Fruit fly (Drosophila melanogaster): ENCODE data around the gene CG18135.

Gene CG18135

dm6 chr3L:18950359-18950758, 47.7 kb downstream of the CG18135 start, which contains the start of gene CG6836 (continued):
- TF ChIP-seq salr (GFP tag; optimal IDR thresholded peaks at IDR 0.05) = no peak
- TF ChIP-seq CG7368 (GFP tag; optimal IDR thresholded peaks at IDR 0.05) = no peak
- TF ChIP-seq CG6163 (GFP tag; IDR thresholded peaks at IDR 0.05) = peak; percentile 15; the same call in 1 of the 3 replicates

DNA sequence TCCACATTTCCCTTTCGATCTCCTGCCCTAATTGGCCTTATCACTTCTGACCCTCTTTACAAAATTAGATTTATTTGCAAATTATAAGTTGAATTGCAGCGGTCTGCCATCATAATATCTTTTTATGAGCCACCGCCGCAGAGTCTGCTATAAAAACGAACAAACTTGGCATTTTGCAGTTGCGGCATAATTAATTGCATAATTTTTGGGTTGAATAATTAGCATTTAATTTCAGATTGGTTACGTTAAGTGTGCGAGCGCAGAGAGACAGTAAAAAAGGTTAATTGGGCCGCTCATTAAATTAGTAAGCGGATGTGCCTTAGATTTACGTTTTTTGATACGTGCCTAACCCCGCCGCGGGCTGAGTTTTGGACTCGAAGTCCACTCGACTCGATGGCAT, 48.9 kb downstream of the CG18135 start:
- TF ChIP-seq CG6163 (GFP tag; IDR thresholded peaks at IDR 0.05) (0 out of 3 replicates have a peak, but pooled peaks have one; percentile 20), Ets96B (tag; optimal IDR thresholded peaks at IDR 0.05) (no peak)

DNA sequence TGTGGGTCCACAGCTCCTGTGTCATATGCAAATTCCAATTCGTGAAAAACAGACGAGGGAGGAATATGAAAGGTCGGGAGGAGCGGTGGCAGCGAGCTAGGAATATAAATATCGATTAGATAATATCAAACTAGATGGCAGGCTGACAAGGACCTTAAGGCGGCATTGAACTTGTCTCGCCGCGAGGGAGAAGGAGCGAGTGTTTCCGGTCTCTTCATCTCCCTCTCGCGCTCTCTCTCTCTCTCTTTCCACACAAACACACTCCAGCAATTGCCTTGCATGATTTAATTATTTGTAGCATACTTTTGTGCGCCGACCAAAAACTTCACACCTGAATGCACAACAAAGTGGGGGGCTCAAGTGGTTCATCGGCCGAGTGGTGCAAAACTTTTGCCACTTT, 51.1 kb downstream of the CG18135 start:
- no peak for TF ChIP-seq spab (GFP tag; optimal IDR thresholded peaks at IDR 0.05)
- TF ChIP-seq CG32006 (GFP tag; optimal IDR thresholded peaks at IDR 0.05) = no peak
- no peak for TF ChIP-seq CG15336 (GFP tag; IDR thresholded peaks at IDR 0.05)
- TF ChIP-seq CG11902 (GFP tag; optimal IDR thresholded peaks at IDR 0.05) = no peak
- TF ChIP-seq Hr39 (GFP tag; optimal IDR thresholded peaks at IDR 0.05) = no peak
- TF ChIP-seq Ets21C (GFP tag; optimal IDR thresholded peaks at IDR 0.05) = no peak
- no peak for TF ChIP-seq Hr38 (GFP tag; optimal IDR thresholded peaks at IDR 0.05)
- no peak for TF ChIP-seq CG6276 (GFP tag; optimal IDR thresholded peaks at IDR 0.05)
- TF ChIP-seq cyc (GFP tag; optimal IDR thresholded peaks at IDR 0.05) = no peak
- TF ChIP-seq CG31627 (GFP tag; optimal IDR thresholded peaks at IDR 0.05) = peak; percentile 10
- TF ChIP-seq CG6792 (GFP tag; optimal IDR thresholded peaks at IDR 0.05) = no peak
- no peak for TF ChIP-seq CG8119 (GFP tag; IDR thresholded peaks at IDR 0.05)
- TF ChIP-seq CG6808 (GFP tag; optimal IDR thresholded peaks at IDR 0.05) = peak; percentile 6
- TF ChIP-seq salr (GFP tag; optimal IDR thresholded peaks at IDR 0.05) = peak in 1 of 2 experiments; percentile 5
- TF ChIP-seq CG6854 (GFP tag; optimal IDR thresholded peaks at IDR 0.05) = no peak
- TF ChIP-seq esn (GFP tag; optimal IDR thresholded peaks at IDR 0.05) = no peak
- TF ChIP-seq CG8319 (GFP tag; optimal IDR thresholded peaks at IDR 0.05) = peak; percentile 20
- TF ChIP-seq CG10669 (GFP tag; optimal IDR thresholded peaks at IDR 0.05) = peak; percentile 4
- TF ChIP-seq lz (GFP tag; optimal IDR thresholded peaks at IDR 0.05) = peak; percentile 10
- peak; percentile 61 for TF ChIP-seq CG3919 (GFP tag; optimal IDR thresholded peaks at IDR 0.05)
- no peak for TF ChIP-seq fd85E (GFP tag; optimal IDR thresholded peaks at IDR 0.05)
- peak; percentile 8 for TF ChIP-seq achi (GFP tag; optimal IDR thresholded peaks at IDR 0.05)
- TF ChIP-seq OdsH (GFP tag; optimal IDR thresholded peaks at IDR 0.05) = peak; percentile 8
- TF ChIP-seq Eip93F (GFP tag; optimal IDR thresholded peaks at IDR 0.05) = no peak
- no peak for TF ChIP-seq net (GFP tag; optimal IDR thresholded peaks at IDR 0.05)
- TF ChIP-seq Gug (GFP tag; IDR thresholded peaks at IDR 0.05) = no peak
- TF ChIP-seq Eip78C (GFP tag) = no peak
- TF ChIP-seq CG8632 (GFP tag; optimal IDR thresholded peaks at IDR 0.05) = peak; percentile 10
- peak; percentile 28 for TF ChIP-seq CG1621 (tag; optimal IDR thresholded peaks at IDR 0.05)
- peak; percentile 30 for TF ChIP-seq CG34406 (GFP tag; optimal IDR thresholded peaks at IDR 0.05)
- no peak for TF ChIP-seq topi (GFP tag; optimal IDR thresholded peaks at IDR 0.05)
- no peak for TF ChIP-seq fkh (GFP tag; optimal IDR thresholded peaks at IDR 0.05)
- peak; percentile 55; the same call in 2 of the 3 replicates for TF ChIP-seq CG6163 (GFP tag; IDR thresholded peaks at IDR 0.05)
- no peak for TF ChIP-seq CG7368 (GFP tag; optimal IDR thresholded peaks at IDR 0.05)
- TF ChIP-seq Smox (GFP tag; optimal IDR thresholded peaks at IDR 0.05) = no peak
- peak; percentile 22 for TF ChIP-seq acj6 (GFP tag; optimal IDR thresholded peaks at IDR 0.05)
- TF ChIP-seq eg (GFP tag; IDR thresholded peaks at IDR 0.05) = peak; percentile 65; the same call in 2 of the 3 replicates
- TF ChIP-seq CG3032 (tag; optimal IDR thresholded peaks at IDR 0.05) = no peak
- peak; percentile 14 for TF ChIP-seq CG9139 (GFP tag; optimal IDR thresholded peaks at IDR 0.05)

Measured in whole organism, prepupa.